Fruit fly (Drosophila melanogaster): ENCODE results near the gene CG42724.

Gene CG42724

dm6 chr3R:6353624-6354352, 14.3 kb downstream of the CG42724 start (continued):
- TF ChIP-seq yki (optimal IDR thresholded peaks at IDR 0.05) (no peak), CG1647 (GFP tag; optimal IDR thresholded peaks at IDR 0.05) (no peak), CG2875 (GFP tag; optimal IDR thresholded peaks at IDR 0.05) (peak; percentile 68), Nf-YC (tag; optimal IDR thresholded peaks at IDR 0.05) (no peak), Lim3 (GFP tag; IDR thresholded peaks at IDR 0.05) (no peak), Doc3 (GFP tag; IDR thresholded peaks at IDR 0.05; ENCODE audit: partially characterized antibody) (no peak), CG15479 (GFP tag; optimal IDR thresholded peaks at IDR 0.05) (no peak), B-H2 (GFP tag; optimal IDR thresholded peaks at IDR 0.05) (no peak), CG11456 (GFP tag; IDR thresholded peaks at IDR 0.05) (no peak), Atf3 (GFP tag; optimal IDR thresholded peaks at IDR 0.05) (peak; percentile 41), dmrt11E (tag; optimal IDR thresholded peaks at IDR 0.05) (peak; percentile 76), chm (GFP tag; IDR thresholded peaks at IDR 0.05) (no peak), onecut (GFP tag; IDR thresholded peaks at IDR 0.05) (peak; percentile 23), Ada2b (GFP tag; IDR thresholded peaks at IDR 0.05) (peak; percentile 32; the same call in 1 of the 2 replicates), CG43689 (GFP tag; IDR thresholded peaks at IDR 0.05) (no peak), pb (GFP tag; optimal IDR thresholded peaks at IDR 0.05) (no peak), HLH4C (GFP tag; IDR thresholded peaks at IDR 0.05; ENCODE audit: partially characterized antibody) (no peak), luna (GFP tag; optimal IDR thresholded peaks at IDR 0.05) (peak; percentile 29), prd (optimal IDR thresholded peaks at IDR 0.05) (no peak), prd (GFP tag; IDR thresholded peaks at IDR 0.05) (peak; percentile 63; the same call in 2 of the 3 replicates), bbx (GFP tag; IDR thresholded peaks at IDR 0.05; ENCODE audit: partially characterized antibody) (no peak), nmo (GFP tag; optimal IDR thresholded peaks at IDR 0.05) (peak; percentile 93), Mad (GFP tag; optimal IDR thresholded peaks at IDR 0.05) (peak; percentile 67), mirr (GFP tag; optimal IDR thresholded peaks at IDR 0.05) (no peak), grau (tag; optimal IDR thresholded peaks at IDR 0.05) (peak; percentile 85), Fer3 (tag; optimal IDR thresholded peaks at IDR 0.05) (no peak), CG7963 (GFP tag; IDR thresholded peaks at IDR 0.05; ENCODE audit: partially characterized antibody) (no peak), Ets97D (GFP tag; optimal IDR thresholded peaks at IDR 0.05) (peak; percentile 24), CG16779 (GFP tag; IDR thresholded peaks at IDR 0.05) (no peak), slou (GFP tag; optimal IDR thresholded peaks at IDR 0.05) (peak; percentile 14), CG6791 (GFP tag; IDR thresholded peaks at IDR 0.05; ENCODE audit: partially characterized antibody) (no peak; the same call in 2 of the 3 replicates), insv (GFP tag; optimal IDR thresholded peaks at IDR 0.05) (no peak), CG9932 (GFP tag; IDR thresholded peaks at IDR 0.05) (no peak), CG17829 (tag; optimal IDR thresholded peaks at IDR 0.05) (peak; percentile 81), Ravus (GFP tag; IDR thresholded peaks at IDR 0.05) (no peak), CG4730 (GFP tag; IDR thresholded peaks at IDR 0.05) (peak; percentile 47), dati (GFP tag; IDR thresholded peaks at IDR 0.05) (0 out of 2 replicates have a peak, but pooled peaks have one; percentile 28), CG10267 (tag; optimal IDR thresholded peaks at IDR 0.05) (peak; percentile 75), scrt (GFP tag; optimal IDR thresholded peaks at IDR 0.05) (no peak), GATAe (GFP tag; conservative IDR thresholded peaks at IDR 0.05) (no peak), D (optimal IDR thresholded peaks at IDR 0.05) (no peak), D (GFP tag; optimal IDR thresholded peaks at IDR 0.05) (peak; percentile 80), CG1792 (GFP tag; optimal IDR thresholded peaks at IDR 0.05) (peak; percentile 60), trem (tag; optimal IDR thresholded peaks at IDR 0.05) (peak; percentile 58), trh (GFP tag; optimal IDR thresholded peaks at IDR 0.05) (peak; percentile 31), CG6683 (GFP tag; optimal IDR thresholded peaks at IDR 0.05) (peak; percentile 49), ken (GFP tag; IDR thresholded peaks at IDR 0.05) (peak; percentile 21; the same call in 1 of the 3 replicates), BtbVII (GFP tag; optimal IDR thresholded peaks at IDR 0.05) (peak; percentile 83), CG1024 (GFP tag; IDR thresholded peaks at IDR 0.05) (0 out of 2 replicates have a peak, but pooled peaks have one; percentile 10), cas (GFP tag; IDR thresholded peaks at IDR 0.05) (no peak)
